Fruit fly (Drosophila melanogaster) ovary, adult (tissue): ENCODE results near the gene CG1640.

Experiments
- CG17801 ChIP-seq: fragments of 200-800 bp; optimal IDR thresholded peaks from 2 replicates; lab custom pipeline; 2019; ENCODE audit warnings: missing biosample characterization, mild to moderate bottlenecking, missing genetic modification characterization, moderate library complexity; ENCODE audit not compliant: partially characterized antibody

Gene CG1640

DNA sequence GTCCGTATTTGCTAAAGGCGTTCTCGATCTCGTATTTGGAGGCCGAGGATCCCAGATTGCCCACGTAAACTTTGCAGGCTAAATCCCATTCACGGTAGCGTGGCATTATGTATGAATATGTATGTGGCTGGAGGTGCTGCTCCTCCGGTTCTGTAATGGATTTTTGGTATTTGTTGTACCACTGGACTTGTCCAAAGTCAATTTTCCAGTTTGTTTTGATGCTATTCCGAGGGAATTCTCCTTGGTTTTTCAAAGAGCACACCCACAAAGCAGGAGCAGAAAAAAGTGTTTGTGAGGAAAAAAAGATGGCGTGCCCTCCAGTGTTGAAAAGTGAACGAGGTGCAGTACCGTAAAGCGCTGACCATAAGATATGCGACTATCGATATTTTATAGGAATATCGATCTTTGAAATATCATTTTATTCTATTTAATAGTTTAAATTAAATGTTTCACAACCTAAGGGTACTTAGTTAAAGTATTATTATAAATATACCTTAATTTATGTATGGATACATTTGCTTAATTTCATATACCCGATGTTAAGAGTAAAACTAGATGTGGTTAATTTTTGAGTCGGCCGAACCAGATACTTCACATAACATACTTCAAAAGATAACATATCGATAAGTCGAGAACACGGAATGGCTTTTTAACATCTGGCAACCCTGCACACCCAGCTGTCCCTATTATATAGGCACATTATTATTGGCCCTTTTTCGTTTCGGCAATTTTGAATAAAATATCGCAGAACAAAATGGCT lies 14.4 kb downstream of the CG1640 start, which contains the start of the genes Rbp1-like and Tim9a:
Gene Rbp1-like (minus strand): TSS at position 295 of the 760 bp plus-strand sequence.
Gene Tim9a (plus strand): TSS at position 628 of the 760 bp plus-strand sequence.
- TF ChIP-seq CG17801 (GFP tag; lab: Kevin White, UChicago) = peak; percentile 52

DNA sequence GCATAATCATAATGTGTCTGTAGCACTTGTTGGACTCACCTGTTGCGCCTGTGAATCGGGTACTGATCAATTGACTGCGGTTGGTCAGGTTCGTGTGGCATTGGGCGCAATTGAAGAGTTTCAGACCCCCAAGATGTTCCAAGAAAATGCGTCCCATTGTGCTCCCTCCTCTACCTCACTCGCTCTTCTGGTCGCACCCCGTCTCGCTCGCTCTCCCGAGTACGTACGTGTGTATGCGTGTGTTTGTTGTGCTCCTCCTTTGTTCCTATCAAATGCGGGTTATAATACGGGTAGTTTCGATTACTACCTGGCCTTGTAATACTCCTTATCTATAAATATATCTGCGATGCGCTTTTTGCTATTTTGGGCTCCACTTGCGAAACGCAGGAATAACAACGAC lies 16.4 kb downstream of the CG1640 start:
- no peak for TF ChIP-seq CG17801 (GFP tag; lab: Kevin White, UChicago)

DNA sequence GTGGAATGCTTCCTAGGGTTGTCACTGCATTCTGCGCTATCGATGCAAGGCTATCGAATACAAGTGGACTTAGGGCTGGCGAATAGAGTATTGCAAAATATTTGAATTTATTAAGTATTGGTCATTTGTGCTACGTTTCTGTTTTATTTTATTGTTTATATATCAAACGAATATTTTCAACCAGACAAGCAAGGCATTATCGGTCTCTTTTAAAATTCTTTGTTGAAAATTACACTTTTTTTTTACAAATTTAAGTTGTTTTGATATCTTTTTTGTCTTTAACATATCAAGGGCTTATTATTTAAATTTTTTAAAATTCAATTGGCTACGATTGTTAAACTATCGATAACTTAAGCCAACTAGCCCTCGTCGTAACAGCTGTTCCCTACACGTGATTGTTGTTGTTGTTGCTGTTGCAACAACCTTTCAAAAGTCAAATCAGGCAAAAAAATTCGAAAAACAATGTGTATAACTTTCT lies 17.0 kb downstream of the CG1640 start, which contains the start of the genes Ype and CG1662:
Gene Ype (minus strand): TSS at position 45 of the 478 bp plus-strand sequence.
Gene CG1662 (plus strand): TSS at position 191 of the 478 bp plus-strand sequence.
- TF ChIP-seq CG17801 (GFP tag; lab: Kevin White, UChicago) = peak; percentile 71

DNA sequence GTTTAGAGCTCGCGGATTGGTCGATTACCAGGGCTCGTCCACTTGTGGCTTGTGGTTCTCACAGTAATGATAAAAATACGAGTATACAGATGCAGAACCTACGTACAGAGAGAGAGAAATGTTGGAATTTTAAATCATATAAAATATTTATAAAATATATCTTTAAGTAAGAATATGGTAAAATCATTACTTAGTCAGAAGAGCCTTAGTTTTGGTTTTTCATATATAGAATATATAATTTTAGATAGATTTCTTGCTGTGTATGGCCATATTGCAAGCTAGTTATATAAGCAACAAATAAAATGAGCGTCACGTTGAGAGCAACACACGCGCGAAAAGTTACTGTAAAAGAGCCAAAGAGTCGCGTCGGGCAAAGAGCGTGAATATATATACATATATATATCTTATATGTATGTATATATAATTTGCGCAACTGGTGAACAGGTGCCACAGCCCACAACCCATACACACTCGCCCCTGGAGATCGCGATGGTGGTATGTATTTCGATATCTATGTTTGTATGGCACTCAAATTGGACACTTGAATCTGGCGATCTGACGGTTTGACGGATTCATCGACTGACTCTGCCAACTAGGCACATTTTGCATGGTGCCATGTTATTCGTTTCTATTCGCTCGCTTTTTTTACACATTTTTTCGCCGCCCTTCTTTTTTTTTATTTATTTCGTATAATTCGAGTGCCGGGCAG lies 20.2 kb downstream of the CG1640 start:
- TF ChIP-seq CG17801 (GFP tag; lab: Kevin White, UChicago) = peak; percentile 97

DNA sequence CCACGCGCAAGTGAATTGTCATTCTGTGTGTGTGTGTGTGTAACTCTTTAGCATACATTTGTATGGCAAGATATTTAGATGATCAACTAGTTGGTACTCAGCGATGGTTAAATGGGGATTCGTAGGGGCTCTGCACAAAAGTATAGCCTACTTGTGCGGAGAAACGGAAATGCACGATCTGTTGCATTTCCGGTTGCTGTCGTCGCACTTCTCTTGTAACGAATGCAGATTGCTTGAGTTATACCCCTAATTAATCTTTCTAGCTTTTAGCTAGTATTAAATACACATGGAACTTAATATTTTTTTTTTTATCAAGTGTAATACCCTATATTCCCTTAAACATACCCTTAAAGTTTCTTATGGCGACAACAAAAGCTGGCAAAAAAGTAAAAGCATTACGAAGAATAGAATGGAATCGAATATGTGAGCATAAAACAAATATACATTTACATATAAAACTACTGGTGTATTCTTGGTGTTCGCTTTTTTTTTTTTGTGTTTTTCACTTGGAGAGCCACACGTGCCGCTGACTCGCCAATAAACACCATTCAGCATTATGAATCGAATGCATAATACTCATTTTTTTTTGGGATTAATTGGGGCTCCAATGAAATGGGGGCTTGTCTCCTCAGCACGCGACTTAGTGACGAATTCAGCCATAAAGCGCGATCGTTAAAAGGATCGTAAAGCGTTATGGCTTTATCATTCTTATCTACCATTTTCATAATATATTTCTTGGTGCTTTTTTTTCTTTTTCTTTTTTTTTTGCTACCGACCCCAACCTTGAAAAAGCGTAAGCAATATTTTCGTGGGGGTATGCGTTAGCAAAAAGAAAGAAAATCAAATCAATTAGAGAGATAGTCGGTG lies 21.0 kb downstream of the CG1640 start:
- TF ChIP-seq CG17801 (GFP tag; lab: Kevin White, UChicago) = no peak

- TF ChIP-seq CG17801 (GFP tag; lab: Kevin White, UChicago) = no peak
These were observed 21.6 kb downstream of the CG1640 start for dm6 chrX:13392041-13392353.

- TF ChIP-seq CG17801 (GFP tag; lab: Kevin White, UChicago) = no peak
These were observed 22.4 kb downstream of the CG1640 start for dm6 chrX:13392764-13393163.

DNA sequence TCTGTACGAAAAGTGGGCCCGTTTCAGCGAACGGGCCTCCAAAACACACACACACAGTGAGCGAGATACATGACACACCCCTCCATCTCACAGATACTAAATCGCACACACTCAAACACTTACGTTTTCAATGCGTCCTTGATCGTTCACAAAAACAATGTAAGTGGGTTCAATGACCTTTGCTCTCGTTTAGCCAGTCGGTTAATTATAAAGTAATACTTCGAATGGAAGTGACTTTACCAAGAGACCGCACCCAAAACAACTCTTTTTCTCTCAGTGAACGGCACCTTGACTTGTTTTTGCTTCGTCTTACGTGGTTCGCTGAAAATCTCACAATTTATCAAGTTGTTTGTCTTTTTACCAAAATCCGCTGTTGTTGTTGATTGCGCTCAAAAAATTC lies 23.9 kb downstream of the CG1640 start:
- no peak for TF ChIP-seq CG17801 (GFP tag; lab: Kevin White, UChicago)

dm6 chrX:13395020-13395419 lies 24.6 kb downstream of the CG1640 start:
- TF ChIP-seq CG17801 (GFP tag; lab: Kevin White, UChicago) = no peak

DNA sequence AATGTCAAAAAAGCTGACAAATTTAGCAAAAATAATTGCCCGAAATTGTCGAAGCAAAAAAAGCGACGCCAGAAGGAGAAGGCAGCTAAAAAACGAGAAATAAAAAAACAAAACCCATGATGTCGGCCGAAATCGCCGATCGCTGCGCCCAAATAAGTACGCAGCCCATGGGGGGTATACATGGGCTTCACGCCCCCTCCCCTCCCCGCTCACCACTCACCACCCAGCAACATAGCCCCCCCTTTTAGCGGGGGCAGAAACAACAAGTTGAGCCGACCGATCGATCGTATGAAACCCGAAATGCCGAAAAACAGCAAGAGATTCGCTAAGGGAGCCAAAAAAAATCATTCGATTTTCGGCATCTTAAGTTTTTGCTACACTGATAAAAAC lies 25.6 kb downstream of the CG1640 start:
- TF ChIP-seq CG17801 (GFP tag; lab: Kevin White, UChicago) = peak; percentile 78

DNA sequence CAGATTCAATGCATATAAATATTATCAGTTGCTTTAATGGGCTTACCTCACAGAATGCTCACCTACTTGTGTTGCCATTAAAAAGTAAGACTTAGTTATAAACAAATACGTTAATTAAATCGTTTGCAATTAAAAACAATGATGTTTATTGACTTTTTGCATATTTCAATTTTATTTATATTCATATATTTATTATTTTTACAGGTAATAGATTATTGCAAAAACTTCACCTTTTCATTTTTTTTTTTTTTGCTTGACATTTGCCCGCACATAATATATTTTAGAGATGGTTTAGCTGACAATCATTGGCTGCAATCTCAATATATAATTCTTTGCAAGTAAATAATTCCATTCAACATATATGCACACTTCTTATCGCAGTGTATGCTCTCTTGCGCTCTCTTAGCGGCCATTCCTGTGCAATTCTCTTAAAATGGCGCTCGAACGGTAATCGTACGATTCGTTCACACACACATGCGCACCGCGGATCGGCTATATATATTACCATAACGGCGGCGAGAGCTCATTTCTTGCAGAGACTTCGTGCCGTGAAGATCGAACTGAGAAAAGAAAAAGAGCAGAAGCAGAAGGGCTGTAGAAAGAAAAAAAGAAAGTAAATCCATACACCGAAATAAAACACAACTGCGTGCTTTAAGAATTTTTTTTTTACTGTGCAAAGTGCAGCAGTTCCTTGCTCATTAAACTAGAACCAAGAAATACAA lies 26.1 kb downstream of the CG1640 start, which contains the start of gene Bcat:
Gene Bcat (plus strand): TSS at position 522 of the 722 bp plus-strand sequence.
- TF ChIP-seq CG17801 (GFP tag; lab: Kevin White, UChicago) = peak; percentile 76

DNA sequence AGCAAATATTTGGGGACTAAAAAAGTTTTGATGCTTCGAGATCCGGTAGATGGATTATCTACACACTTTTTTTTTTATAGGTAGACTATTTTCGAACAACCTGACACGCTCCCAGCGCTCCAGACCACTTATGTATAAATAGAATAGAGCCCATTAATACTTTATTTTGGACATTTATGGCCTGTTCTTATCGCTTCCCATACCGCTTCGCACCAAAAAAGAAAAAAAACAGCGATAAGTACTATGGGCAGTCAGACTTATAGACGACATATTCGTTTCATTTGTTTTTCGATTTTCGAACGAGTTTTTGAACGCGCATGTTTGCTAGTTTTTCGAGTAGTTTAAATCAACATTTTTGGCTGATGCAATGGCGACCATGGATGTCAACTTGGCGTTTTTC lies 27.2 kb downstream of the CG1640 start:
- TF ChIP-seq CG17801 (GFP tag; lab: Kevin White, UChicago) = no peak

DNA sequence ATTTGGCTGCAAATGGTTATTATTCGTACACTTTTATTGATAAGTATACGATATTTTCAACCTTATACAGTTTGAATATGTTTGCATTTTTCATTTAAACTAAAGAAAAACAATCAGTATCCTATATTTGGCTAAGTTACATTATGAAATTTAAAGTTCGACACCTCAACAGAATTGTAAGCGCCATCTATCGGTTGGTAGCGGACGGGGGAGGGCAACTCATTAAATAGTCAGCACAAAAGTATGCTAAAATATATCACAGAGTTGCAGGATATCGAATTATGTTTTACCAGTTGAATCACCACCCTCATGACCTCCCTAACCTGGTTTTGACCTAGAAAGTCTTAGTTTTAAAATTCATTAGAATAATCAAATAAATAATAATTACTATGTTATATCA lies 30.8 kb downstream of the CG1640 start:
- TF ChIP-seq CG17801 (GFP tag; lab: Kevin White, UChicago) = peak; percentile 18

- TF ChIP-seq CG17801 (GFP tag; lab: Kevin White, UChicago) = no peak
These were observed 32.4 kb downstream of the CG1640 start, which contains the start of gene CG12725 for dm6 chrX:13402763-13403162. Gene CG12725, minus strand, starts transcription at chrX:13402863.
